Fruit fly (Drosophila melanogaster): ENCODE measurements around the gene Mfe2.

The Mfe2 gene

DNA sequence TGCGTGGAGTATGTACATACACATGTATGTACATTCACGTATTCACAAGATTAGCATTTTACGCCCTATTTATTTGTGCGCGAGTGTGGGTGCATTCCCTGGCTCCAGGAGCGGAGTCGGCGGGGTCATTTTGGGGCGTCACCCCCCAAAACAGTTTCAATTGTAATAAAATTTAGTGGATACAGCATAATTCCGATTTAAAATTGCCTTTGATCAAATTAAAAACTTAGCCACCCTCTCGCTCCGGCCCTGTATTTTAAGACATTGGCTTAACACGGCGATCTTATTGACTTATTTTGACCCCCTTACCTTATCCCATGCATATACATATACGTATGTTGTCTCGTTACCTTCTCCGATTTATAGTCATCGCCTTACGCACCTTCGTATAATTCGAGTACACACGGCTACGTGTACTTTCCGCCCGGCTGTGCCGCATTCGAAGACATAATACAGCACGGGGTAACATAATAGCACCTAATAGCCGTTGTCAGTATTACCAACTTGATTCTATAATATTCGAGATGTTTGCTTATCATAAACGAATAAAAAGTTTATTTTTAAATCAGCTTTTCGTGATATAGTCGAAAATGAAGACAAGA is 8.7 kb downstream of the Mfe2 start:
- TF ChIP-seq Clk (GFP tag; optimal IDR thresholded peaks at IDR 0.05) = no peak
- peak; percentile 81 for TF ChIP-seq CG12768 (GFP tag; optimal IDR thresholded peaks at IDR 0.05)
- peak; percentile 12 for TF ChIP-seq CG5204 (GFP tag; optimal IDR thresholded peaks at IDR 0.05)
- TF ChIP-seq pad (GFP tag; optimal IDR thresholded peaks at IDR 0.05) = peak; percentile 58
- no peak for TF ChIP-seq cic (GFP tag; optimal IDR thresholded peaks at IDR 0.05)
- no peak for TF ChIP-seq cnc (optimal IDR thresholded peaks at IDR 0.05)
- TF ChIP-seq CG1620 (GFP tag; optimal IDR thresholded peaks at IDR 0.05) = peak; percentile 11
- TF ChIP-seq CG11617 (GFP tag; optimal IDR thresholded peaks at IDR 0.05) = no peak
- peak; percentile 49 for TF ChIP-seq CG7045 (GFP tag; optimal IDR thresholded peaks at IDR 0.05)
- no peak for TF ChIP-seq Hr96 (GFP tag; optimal IDR thresholded peaks at IDR 0.05)
- peak; percentile 63 for TF ChIP-seq CG33017 (tag; optimal IDR thresholded peaks at IDR 0.05)
- TF ChIP-seq bab1 (GFP tag; optimal IDR thresholded peaks at IDR 0.05) = peak; percentile 32
- peak; percentile 83 for TF ChIP-seq CG7101 (tag; optimal IDR thresholded peaks at IDR 0.05)
- peak; percentile 74 for TF ChIP-seq toe (GFP tag; optimal IDR thresholded peaks at IDR 0.05)
- TF ChIP-seq kay (GFP tag; ENCODE audit: borderline replicate concordance) = peak; percentile 45
- TF ChIP-seq ovo (GFP tag; optimal IDR thresholded peaks at IDR 0.05) = no peak
- peak; percentile 67 for TF ChIP-seq CG14711 (tag; optimal IDR thresholded peaks at IDR 0.05)
- TF ChIP-seq Crg-1 (GFP tag; optimal IDR thresholded peaks at IDR 0.05) = peak; percentile 50
- TF ChIP-seq tj (GFP tag; optimal IDR thresholded peaks at IDR 0.05) = no peak
- TF ChIP-seq Mnt (GFP tag; optimal IDR thresholded peaks at IDR 0.05) = no peak

DNA sequence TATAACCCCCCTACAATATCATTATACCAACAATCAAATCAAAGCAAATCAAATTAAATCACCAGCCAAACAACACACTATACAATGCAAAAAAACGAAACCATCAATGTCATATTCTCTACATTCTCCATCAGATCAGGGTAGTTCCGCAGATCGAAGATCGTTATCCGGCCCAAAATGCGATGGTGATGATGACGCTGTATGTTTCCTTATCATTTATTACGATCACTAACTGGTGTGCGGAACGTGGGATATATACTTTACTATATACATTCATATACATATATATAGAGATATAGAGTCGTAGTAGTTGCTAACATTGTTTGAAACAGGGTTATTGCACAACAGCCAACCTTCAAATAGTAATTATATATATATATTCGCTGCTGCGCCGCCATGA is 10.6 kb downstream of the Mfe2 start:
- TF ChIP-seq kay (GFP tag; ENCODE audit: borderline replicate concordance) (peak; percentile 63), Mnt (GFP tag; optimal IDR thresholded peaks at IDR 0.05) (no peak), Crg-1 (GFP tag; optimal IDR thresholded peaks at IDR 0.05) (no peak)

DNA sequence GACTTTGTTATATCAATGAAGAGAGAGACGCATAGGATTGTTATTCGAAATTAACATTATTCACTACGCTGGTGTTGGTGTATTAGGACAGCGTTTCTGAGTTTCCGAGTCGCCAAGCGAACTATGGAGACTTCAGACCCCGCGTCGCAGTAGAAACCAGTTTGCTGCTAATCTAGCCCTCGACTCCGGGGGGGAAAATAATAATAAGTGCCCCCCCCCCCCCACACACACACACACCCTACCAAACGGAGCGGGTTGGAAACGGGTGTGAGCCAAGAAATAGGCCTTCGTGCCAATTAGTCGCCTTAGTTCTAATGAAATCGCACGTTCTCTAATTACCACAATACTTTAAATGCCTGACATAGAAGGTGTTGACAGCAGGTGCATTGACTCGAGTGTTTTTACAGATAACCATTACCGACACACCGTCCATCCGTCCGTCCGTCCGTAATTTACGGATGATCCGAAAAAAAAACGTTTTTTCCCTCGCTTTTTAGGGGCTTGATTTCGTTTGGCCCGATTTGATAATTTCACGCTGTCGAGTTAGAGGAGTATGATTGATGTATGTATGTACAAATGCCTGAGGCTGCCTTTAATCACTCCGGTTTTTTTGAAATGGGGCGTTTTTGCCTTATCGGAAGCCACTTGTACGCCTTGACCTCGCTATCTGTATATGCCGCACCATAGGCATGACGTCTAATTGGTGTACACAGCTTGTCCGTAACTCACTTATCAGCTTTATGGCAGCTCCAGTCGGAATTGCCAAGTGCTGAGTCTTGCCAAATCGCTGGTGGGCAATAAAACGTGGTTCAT is 11.2 kb downstream of the Mfe2 start:
- TF ChIP-seq toe (GFP tag; optimal IDR thresholded peaks at IDR 0.05) (no peak), kay (GFP tag; ENCODE audit: borderline replicate concordance) (peak; percentile 7), tj (GFP tag; optimal IDR thresholded peaks at IDR 0.05) (peak; percentile 34), Mnt (GFP tag; optimal IDR thresholded peaks at IDR 0.05) (peak; percentile 61), ovo (GFP tag; optimal IDR thresholded peaks at IDR 0.05) (peak; percentile 25)

DNA sequence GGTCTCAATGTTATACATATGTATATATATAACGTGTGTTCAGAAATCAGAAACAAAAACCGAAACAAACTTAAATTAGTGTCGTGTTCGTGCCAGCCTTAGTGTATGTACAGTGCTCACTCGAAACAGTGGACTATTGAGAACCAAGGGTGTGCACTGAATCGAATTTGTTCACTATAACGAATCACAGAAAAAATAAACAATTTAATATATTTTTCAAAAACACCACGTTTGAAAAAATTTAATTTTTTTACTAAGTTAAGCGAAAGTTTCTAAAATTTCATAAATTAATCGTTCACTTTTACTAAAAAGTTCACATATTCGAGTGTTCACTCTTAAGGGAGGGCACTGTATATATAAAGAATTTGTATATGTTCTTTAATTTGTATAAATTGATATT is 14.4 kb downstream of the Mfe2 start:
- TF ChIP-seq bab1 (GFP tag; optimal IDR thresholded peaks at IDR 0.05) (peak; percentile 14), kay (GFP tag; ENCODE audit: borderline replicate concordance) (no peak), ovo (GFP tag; optimal IDR thresholded peaks at IDR 0.05) (no peak), Crg-1 (GFP tag; optimal IDR thresholded peaks at IDR 0.05) (no peak), CG12768 (GFP tag; optimal IDR thresholded peaks at IDR 0.05) (no peak), CG7101 (tag; optimal IDR thresholded peaks at IDR 0.05) (peak; percentile 57), CG5204 (GFP tag; optimal IDR thresholded peaks at IDR 0.05) (no peak), Mnt (GFP tag; optimal IDR thresholded peaks at IDR 0.05) (no peak), cic (GFP tag; optimal IDR thresholded peaks at IDR 0.05) (no peak), CG14711 (tag; optimal IDR thresholded peaks at IDR 0.05) (peak; percentile 36), cnc (optimal IDR thresholded peaks at IDR 0.05) (no peak), tj (GFP tag; optimal IDR thresholded peaks at IDR 0.05) (no peak), pad (GFP tag; optimal IDR thresholded peaks at IDR 0.05) (peak; percentile 13), toe (GFP tag; optimal IDR thresholded peaks at IDR 0.05) (no peak), CG1620 (GFP tag; optimal IDR thresholded peaks at IDR 0.05) (no peak), Hr96 (GFP tag; optimal IDR thresholded peaks at IDR 0.05) (no peak), CG33017 (tag; optimal IDR thresholded peaks at IDR 0.05) (peak; percentile 41), CG11617 (GFP tag; optimal IDR thresholded peaks at IDR 0.05) (peak; percentile 32), CG7045 (GFP tag; optimal IDR thresholded peaks at IDR 0.05) (no peak), Clk (GFP tag; optimal IDR thresholded peaks at IDR 0.05) (no peak)

DNA sequence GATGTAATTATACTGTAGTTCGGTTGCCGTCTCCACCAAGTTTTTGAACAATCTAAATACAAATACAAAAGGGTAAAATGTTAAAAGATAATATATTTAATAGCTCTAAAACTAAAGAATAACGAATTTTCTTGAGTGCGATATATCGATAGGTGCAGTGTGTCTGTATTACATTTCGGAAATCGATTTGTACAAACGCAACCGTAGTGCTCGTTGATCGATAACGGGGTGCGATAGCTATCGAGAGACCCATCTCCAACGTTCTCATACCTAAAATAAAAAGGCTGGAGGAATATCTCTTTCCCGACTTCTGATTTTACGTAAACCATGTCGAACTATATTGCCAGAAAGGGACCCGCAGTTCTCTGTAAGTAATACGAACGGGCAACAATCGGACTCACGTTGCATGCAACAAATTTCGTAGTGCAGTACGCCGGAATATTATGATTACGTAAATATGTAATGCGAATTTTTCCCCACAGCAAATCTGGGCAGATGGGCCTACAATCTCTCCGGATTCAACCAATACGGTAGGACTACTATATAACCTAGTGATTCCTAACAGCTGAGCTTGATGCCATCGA is 15.4 kb downstream of the Mfe2 start, which contains the start of gene UQCR-14:
TSS of gene UQCR-14 (plus strand) at position 206 of the 584 bp plus-strand sequence.
- TF ChIP-seq cic (GFP tag; optimal IDR thresholded peaks at IDR 0.05) (peak; percentile 25), Mnt (GFP tag; optimal IDR thresholded peaks at IDR 0.05) (peak; percentile 57), Crg-1 (GFP tag; optimal IDR thresholded peaks at IDR 0.05) (peak; percentile 9), CG11617 (GFP tag; optimal IDR thresholded peaks at IDR 0.05) (peak; percentile 24), CG12768 (GFP tag; optimal IDR thresholded peaks at IDR 0.05) (no peak), CG7101 (tag; optimal IDR thresholded peaks at IDR 0.05) (peak; percentile 65), toe (GFP tag; optimal IDR thresholded peaks at IDR 0.05) (peak; percentile 20), CG14711 (tag; optimal IDR thresholded peaks at IDR 0.05) (peak; percentile 52), pad (GFP tag; optimal IDR thresholded peaks at IDR 0.05) (peak; percentile 47), Clk (GFP tag; optimal IDR thresholded peaks at IDR 0.05) (no peak), CG33017 (tag; optimal IDR thresholded peaks at IDR 0.05) (peak; percentile 47), cnc (optimal IDR thresholded peaks at IDR 0.05) (no peak), bab1 (GFP tag; optimal IDR thresholded peaks at IDR 0.05) (peak; percentile 66), CG1620 (GFP tag; optimal IDR thresholded peaks at IDR 0.05) (peak; percentile 53)

Data from whole organism, adult.